Fruit fly (Drosophila melanogaster): ENCODE results near the gene pip.

The pip gene

DNA sequence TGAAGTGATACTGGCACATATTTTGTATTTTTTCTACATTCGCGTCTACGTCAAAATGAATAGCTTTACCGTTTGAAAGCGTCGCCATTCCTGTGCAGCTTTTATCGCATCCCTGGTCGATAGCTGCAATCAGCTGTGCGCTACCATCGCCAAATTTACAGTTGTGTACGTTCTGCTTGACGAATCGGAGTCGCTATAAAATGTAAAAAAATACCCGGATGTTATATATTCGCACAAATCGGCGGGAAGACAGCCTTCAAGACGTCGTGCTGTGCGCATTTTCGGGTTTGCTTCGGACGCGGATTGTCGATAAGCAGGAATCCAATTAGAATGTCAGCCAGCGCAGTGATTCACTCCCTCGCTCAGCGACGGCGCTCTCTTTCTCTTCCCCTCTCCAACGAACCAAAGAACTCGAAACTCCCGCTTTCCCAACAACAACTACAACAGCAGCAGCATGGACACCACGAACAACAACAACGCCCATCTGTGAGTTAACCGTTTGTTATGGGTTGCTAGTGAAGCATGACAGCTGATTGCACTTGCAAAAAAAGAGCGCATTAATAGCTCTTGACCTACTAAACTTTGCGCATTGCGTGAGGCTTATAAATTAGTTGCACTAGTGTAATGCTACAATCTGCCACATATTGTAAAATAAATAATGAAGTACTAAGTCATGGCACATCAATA lies 42.7 kb downstream of the pip start (continued):
- TF ChIP-seq CG13424 (tag; optimal IDR thresholded peaks at IDR 0.05): no peak
- TF ChIP-seq Atf3 (GFP tag; optimal IDR thresholded peaks at IDR 0.05): no peak
- no peak for TF ChIP-seq chm (GFP tag; IDR thresholded peaks at IDR 0.05)
- TF ChIP-seq abd-A (tag; optimal IDR thresholded peaks at IDR 0.05): no peak
- peak; percentile 94 for TF ChIP-seq crol (GFP tag; IDR thresholded peaks at IDR 0.05)
- no peak for TF ChIP-seq gt (GFP tag; IDR thresholded peaks at IDR 0.05)
- TF ChIP-seq CG13123 (GFP tag; optimal IDR thresholded peaks at IDR 0.05): no peak
- TF ChIP-seq gcm (GFP tag; optimal IDR thresholded peaks at IDR 0.05): no peak
- no peak for TF ChIP-seq aop (GFP tag; IDR thresholded peaks at IDR 0.05)
- TF ChIP-seq cas (GFP tag; IDR thresholded peaks at IDR 0.05): no peak
- peak; percentile 57 for TF ChIP-seq CG2116 (GFP tag; optimal IDR thresholded peaks at IDR 0.05)
- no peak for TF ChIP-seq CG9437 (GFP tag; optimal IDR thresholded peaks at IDR 0.05)
- no peak for TF ChIP-seq chif (GFP tag; optimal IDR thresholded peaks at IDR 0.05)
- no peak for TF ChIP-seq NC2β (GFP tag; optimal IDR thresholded peaks at IDR 0.05)
- TF ChIP-seq zen (tag; optimal IDR thresholded peaks at IDR 0.05): no peak
- TF ChIP-seq CG15269 (tag; optimal IDR thresholded peaks at IDR 0.05): no peak
- no peak for TF ChIP-seq lola (GFP tag; optimal IDR thresholded peaks at IDR 0.05)
- TF ChIP-seq dysf (GFP tag; IDR thresholded peaks at IDR 0.05): no peak
- TF ChIP-seq CG13775 (GFP tag; optimal IDR thresholded peaks at IDR 0.05): no peak
- peak; percentile 78 for TF ChIP-seq Ets97D (GFP tag; optimal IDR thresholded peaks at IDR 0.05)
- TF ChIP-seq CG1792 (GFP tag; optimal IDR thresholded peaks at IDR 0.05): no peak
- TF ChIP-seq CG15514 (GFP tag; optimal IDR thresholded peaks at IDR 0.05): peak; percentile 33
- no peak for TF ChIP-seq dati (GFP tag; IDR thresholded peaks at IDR 0.05)
- no peak for TF ChIP-seq eyg (GFP tag; optimal IDR thresholded peaks at IDR 0.05)
- TF ChIP-seq ci (GFP tag; IDR thresholded peaks at IDR 0.05): 0 out of 3 replicates have a peak, but pooled peaks have one; percentile 58
- peak; percentile 4; the same call in 1 of the 2 replicates for TF ChIP-seq CG3847 (GFP tag; IDR thresholded peaks at IDR 0.05)
- TF ChIP-seq nmo (GFP tag; optimal IDR thresholded peaks at IDR 0.05): no peak
- TF ChIP-seq kah (GFP tag; optimal IDR thresholded peaks at IDR 0.05): no peak
- TF ChIP-seq CG8359 (GFP tag; optimal IDR thresholded peaks at IDR 0.05; ENCODE audit: borderline replicate concordance): no peak
- peak; percentile 58; the same call in 2 of the 3 replicates for TF ChIP-seq Aef1 (GFP tag; IDR thresholded peaks at IDR 0.05)
- 0 out of 2 replicates have a peak, but pooled peaks have one; percentile 36 for TF ChIP-seq Drgx (GFP tag; IDR thresholded peaks at IDR 0.05)
- no peak for TF ChIP-seq CG5180 (GFP tag; optimal IDR thresholded peaks at IDR 0.05)
- TF ChIP-seq stwl (tag; optimal IDR thresholded peaks at IDR 0.05): peak; percentile 12
- TF ChIP-seq gce (GFP tag; IDR thresholded peaks at IDR 0.05): no peak
- TF ChIP-seq CG14965 (GFP tag; optimal IDR thresholded peaks at IDR 0.05; ENCODE audit: borderline replicate concordance): no peak
- TF ChIP-seq Sin3A (optimal IDR thresholded peaks at IDR 0.05): peak; percentile 80
- no peak for TF ChIP-seq danr (GFP tag; IDR thresholded peaks at IDR 0.05)
- no peak for TF ChIP-seq CG7963 (GFP tag; IDR thresholded peaks at IDR 0.05; ENCODE audit: partially characterized antibody)
- peak; percentile 6 for TF ChIP-seq CG14710 (tag; optimal IDR thresholded peaks at IDR 0.05)
- no peak for TF ChIP-seq Ravus (GFP tag; IDR thresholded peaks at IDR 0.05)
- TF ChIP-seq zf30C (GFP tag; optimal IDR thresholded peaks at IDR 0.05): peak; percentile 20
- TF ChIP-seq Nf-YA (GFP tag; IDR thresholded peaks at IDR 0.05): peak; percentile 6; the same call in 1 of the 2 replicates
- no peak for TF ChIP-seq CG2712 (tag; optimal IDR thresholded peaks at IDR 0.05)
- TF ChIP-seq Xrp1 (GFP tag; IDR thresholded peaks at IDR 0.05): peak; percentile 1; the same call in 1 of the 2 replicates
- peak; percentile 38 for TF ChIP-seq Myb (GFP tag; optimal IDR thresholded peaks at IDR 0.05)
- TF ChIP-seq CG2199 (GFP tag; IDR thresholded peaks at IDR 0.05): peak; percentile 89
- TF ChIP-seq esg (GFP tag; conservative IDR thresholded peaks at IDR 0.05): no peak
- TF ChIP-seq CG11695 (GFP tag; IDR thresholded peaks at IDR 0.05): 0 out of 3 replicates have a peak, but pooled peaks have one; percentile 8
- no peak for TF ChIP-seq CG12659 (GFP tag; optimal IDR thresholded peaks at IDR 0.05)
- no peak for TF ChIP-seq Doc3 (GFP tag; IDR thresholded peaks at IDR 0.05; ENCODE audit: partially characterized antibody)
